Worm (Caenorhabditis elegans): ENCODE results near the gene Y37H2A.12.

DNA sequence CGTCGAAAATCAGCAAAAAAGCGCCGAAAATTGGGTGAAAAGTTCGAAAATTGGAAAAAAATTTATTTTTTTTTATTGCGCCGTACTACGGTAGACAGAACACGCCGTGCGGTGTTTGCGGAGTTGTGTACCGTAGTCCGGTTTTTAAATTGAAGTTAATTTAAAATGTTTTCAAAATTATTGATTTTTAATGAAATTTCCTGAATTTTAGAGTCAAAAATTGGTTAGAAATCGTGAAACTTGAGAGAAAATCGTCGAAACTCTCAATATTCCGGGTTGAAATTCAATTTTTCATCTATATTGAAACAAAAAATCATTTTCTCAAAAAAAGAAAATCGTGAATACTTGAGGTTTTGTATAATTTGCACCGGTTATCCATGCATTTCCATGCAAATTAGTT, 49.1 kb downstream of the Y37H2A.12 start, which contains the start of gene nova-1:
- no peak for TF ChIP-seq him-1 (tag; optimal IDR thresholded peaks at IDR 0.05)
- TF ChIP-seq dao-5 (tag; optimal IDR thresholded peaks at IDR 0.05): no peak
- no peak for TF ChIP-seq W03F9.2 (tag; optimal IDR thresholded peaks at IDR 0.05)
